Worm (Caenorhabditis elegans) whole organism, L2 larva: ENCODE results near the gene dnpp-1.

Source experiments
- ZK546.5 ChIP-seq: sonication (generic microtip); optimal IDR thresholded peaks from 2 replicates; lab custom pipeline; 2017; ENCODE audit warnings: missing biosample characterization, missing genetic modification characterization
- nhr-11 ChIP-seq: fragments of 150-350 bp; optimal IDR thresholded peaks from 2 replicates; lab custom pipeline; 2014; ENCODE audit warnings: missing biosample characterization, missing genetic modification characterization
- nhr-237 ChIP-seq: fragments of 150-350 bp; optimal IDR thresholded peaks from 2 replicates; lab custom pipeline; 2014; ENCODE audit warnings: missing biosample characterization, missing genetic modification characterization
- sma-9 ChIP-seq, 2 experiments: fragments of 150-350 bp in 1 of 2; sonication (generic microtip) in 1 of 2; optimal IDR thresholded peaks; 2 replicates each; lab custom pipeline; 2014 to 2016; ENCODE audit warnings: missing genetic modification characterization in 2 of 2, mild to moderate bottlenecking in 1 of 2, missing biosample characterization in 1 of 2, missing compliant biosample characterization in 1 of 2, missing genetic modification reagents in 1 of 2, moderate library complexity in 1 of 2

- TF ChIP-seq nhr-237 (tag; lab: Kevin White, UChicago) (no peak), ZK546.5 (tag; lab: Kevin White, UChicago) (no peak), nhr-11 (tag; lab: Kevin White, UChicago) (no peak), sma-9 (GFP tag; optimal IDR thresholded peaks at IDR 0.05; lab: Kevin White, UChicago) (no peak), sma-9 (tag; optimal IDR thresholded peaks at IDR 0.05; lab: Kevin White, UChicago) (no peak)
Measured at ce11 chrIII:5906059-5906458, 42.5 kb upstream of the dnpp-1 start, which contains the start of gene dpff-1.
